Worm (Caenorhabditis elegans) whole organism, L2 larva: ENCODE data around the gene nhr-87.

ENCODE experiments used
- C34F6.9 ChIP-seq: fragments of 150-350 bp; optimal IDR thresholded peaks from 2 replicates; lab custom pipeline; 2014; ENCODE audit warnings: missing biosample characterization, missing genetic modification characterization
- F13H6.1 ChIP-seq: sonication (generic microtip); optimal IDR thresholded peaks from 2 replicates; lab custom pipeline; 2016; ENCODE audit warnings: missing genetic modification characterization, missing compliant biosample characterization
- Y55F3AM.14 ChIP-seq: fragments of 200-800 bp; sonication (Bioruptor generic); optimal IDR thresholded peaks from 2 replicates; lab custom pipeline; 2018; ENCODE audit warnings: mild to moderate bottlenecking, missing genetic modification characterization, missing compliant biosample characterization
- ZK546.5 ChIP-seq: sonication (generic microtip); optimal IDR thresholded peaks from 2 replicates; lab custom pipeline; 2017; ENCODE audit warnings: missing biosample characterization, missing genetic modification characterization
- aly-2 ChIP-seq: fragments of 150-350 bp; optimal IDR thresholded peaks from 2 replicates; lab custom pipeline; 2014; ENCODE audit warnings: missing biosample characterization, missing genetic modification characterization
- blmp-1 ChIP-seq: sonication (generic microtip); optimal IDR thresholded peaks from 2 replicates; lab custom pipeline; 2017; ENCODE audit warnings: missing genetic modification characterization, mild to moderate bottlenecking, missing compliant biosample characterization, antibody characterized with exemption, moderate library complexity; ENCODE audit not compliant: insufficient read depth
- ceh-16 ChIP-seq: fragments of 150-350 bp; optimal IDR thresholded peaks from 2 replicates; lab custom pipeline; 2014; ENCODE audit warnings: missing biosample characterization, missing genetic modification characterization
- ceh-82 ChIP-seq: fragments of 150-350 bp; optimal IDR thresholded peaks from 2 replicates; lab custom pipeline; 2014; ENCODE audit warnings: missing biosample characterization, missing genetic modification characterization
- crh-2 ChIP-seq: sonication (generic microtip); optimal IDR thresholded peaks from 2 replicates; lab custom pipeline; 2017; ENCODE audit warnings: missing biosample characterization, missing genetic modification characterization
- dmd-4 ChIP-seq: sonication (generic microtip); optimal IDR thresholded peaks from 2 replicates; lab custom pipeline; 2017; ENCODE audit warnings: missing biosample characterization, missing genetic modification characterization
- egl-27 ChIP-seq: sonication (generic microtip); optimal IDR thresholded peaks from 3 replicates; lab custom pipeline; 2017; ENCODE audit warnings: missing biosample characterization, missing genetic modification reagents, missing genetic modification characterization
- elt-3 ChIP-seq: sonication (generic microtip); optimal IDR thresholded peaks from 2 replicates; lab custom pipeline; 2017; ENCODE audit warnings: missing biosample characterization, missing genetic modification characterization
- fos-1 ChIP-seq: fragments of 150-350 bp; optimal IDR thresholded peaks from 2 replicates; lab custom pipeline; 2014; ENCODE audit warnings: missing biosample characterization, missing genetic modification characterization
- gmeb-1 ChIP-seq: fragments of 150-350 bp; optimal IDR thresholded peaks from 2 replicates; lab custom pipeline; 2014; ENCODE audit warnings: missing biosample characterization, missing genetic modification characterization
- lin-11 ChIP-seq: fragments of 150-350 bp; sonication (generic microtip); optimal IDR thresholded peaks from 2 replicates; lab custom pipeline; 2014; ENCODE audit warnings: missing biosample characterization, missing genetic modification characterization, inconsistent platforms, mixed read lengths
- lin-13 ChIP-seq: fragments of 150-350 bp; optimal IDR thresholded peaks from 2 replicates; lab custom pipeline; 2014; ENCODE audit warnings: missing biosample characterization, missing genetic modification reagents, missing genetic modification characterization
- lin-39 ChIP-seq: fragments of 150-350 bp; optimal IDR thresholded peaks from 2 replicates; lab custom pipeline; 2014; ENCODE audit warnings: missing biosample characterization, missing genetic modification reagents, missing genetic modification characterization
- lsy-2 ChIP-seq, 2 experiments: fragments of 150-350 bp in 1 of 2; sonication (generic microtip) in 1 of 2; optimal IDR thresholded peaks; 2 replicates each; lab custom pipeline; 2014 to 2017; ENCODE audit warnings: missing biosample characterization in 2 of 2, missing genetic modification characterization in 2 of 2
- mab-5 ChIP-seq: fragments of 150-350 bp; optimal IDR thresholded peaks from 2 replicates; lab custom pipeline; 2014; ENCODE audit warnings: missing biosample characterization, missing genetic modification characterization
- mdl-1 ChIP-seq, 2 experiments: fragments of 150-350 bp in 1 of 2; sonication (generic microtip) in 1 of 2; optimal IDR thresholded peaks; 2 replicates each; lab custom pipeline; 2017; ENCODE audit warnings: missing biosample characterization in 2 of 2, missing genetic modification characterization in 2 of 2
- nhr-10 ChIP-seq: sonication (generic microtip); optimal IDR thresholded peaks from 2 replicates; lab custom pipeline; 2017; ENCODE audit warnings: missing biosample characterization, missing genetic modification characterization
- nhr-12 ChIP-seq: fragments of 150-350 bp; optimal IDR thresholded peaks from 2 replicates; lab custom pipeline; 2014; ENCODE audit warnings: missing biosample characterization, missing genetic modification characterization
- nhr-129 ChIP-seq: fragments of 150-350 bp; optimal IDR thresholded peaks from 2 replicates; lab custom pipeline; 2014; ENCODE audit warnings: missing biosample characterization, missing genetic modification characterization
- nhr-21 ChIP-seq: fragments of 150-350 bp; optimal IDR thresholded peaks from 2 replicates; lab custom pipeline; 2014; ENCODE audit warnings: missing biosample characterization, missing genetic modification characterization
- nhr-23 ChIP-seq: fragments of 150-350 bp; optimal IDR thresholded peaks from 2 replicates; lab custom pipeline; 2014; ENCODE audit warnings: missing biosample characterization, missing genetic modification reagents, missing genetic modification characterization
- nhr-237 ChIP-seq: fragments of 150-350 bp; optimal IDR thresholded peaks from 2 replicates; lab custom pipeline; 2014; ENCODE audit warnings: missing biosample characterization, missing genetic modification characterization
- nhr-25 ChIP-seq: fragments of 150-350 bp; sonication (generic microtip); optimal IDR thresholded peaks from 3 replicates; lab custom pipeline; 2014; ENCODE audit warnings: missing biosample characterization, missing genetic modification characterization
- nhr-6 ChIP-seq: fragments of 150-350 bp; optimal IDR thresholded peaks from 2 replicates; lab custom pipeline; 2014; ENCODE audit warnings: missing biosample characterization, missing genetic modification characterization
- nhr-77 ChIP-seq: fragments of 150-350 bp; optimal IDR thresholded peaks from 2 replicates; lab custom pipeline; 2014; ENCODE audit warnings: missing biosample characterization, missing genetic modification characterization
- peb-1 ChIP-seq: fragments of 150-350 bp; optimal IDR thresholded peaks from 2 replicates; lab custom pipeline; 2014; ENCODE audit warnings: missing biosample characterization, missing genetic modification characterization
- sem-4 ChIP-seq: fragments of 150-350 bp; optimal IDR thresholded peaks from 2 replicates; lab custom pipeline; 2014; ENCODE audit warnings: missing biosample characterization, missing genetic modification reagents, missing genetic modification characterization
- skn-1 ChIP-seq: sonication (generic microtip); optimal IDR thresholded peaks from 2 replicates; lab custom pipeline; 2017; ENCODE audit warnings: missing biosample characterization, missing genetic modification characterization
- sma-3 ChIP-seq: sonication (generic microtip); optimal IDR thresholded peaks from 2 replicates; lab custom pipeline; 2016; ENCODE audit warnings: missing genetic modification reagents, missing genetic modification characterization, missing compliant biosample characterization
- sma-9 ChIP-seq, 2 experiments: fragments of 150-350 bp in 1 of 2; sonication (generic microtip) in 1 of 2; optimal IDR thresholded peaks; 2 replicates each; lab custom pipeline; 2014 to 2016; ENCODE audit warnings: missing genetic modification characterization in 2 of 2, mild to moderate bottlenecking in 1 of 2, missing biosample characterization in 1 of 2, missing compliant biosample characterization in 1 of 2, missing genetic modification reagents in 1 of 2, moderate library complexity in 1 of 2
- snpc-4 ChIP-seq: fragments of 150-350 bp; optimal IDR thresholded peaks from 2 replicates; lab custom pipeline; 2014; ENCODE audit warnings: missing biosample characterization, missing genetic modification characterization
- unc-39 ChIP-seq: fragments of 150-350 bp; optimal IDR thresholded peaks from 2 replicates; lab custom pipeline; 2014; ENCODE audit warnings: missing biosample characterization, missing genetic modification characterization
- unc-55 ChIP-seq: fragments of 150-350 bp; sonication (generic microtip); optimal IDR thresholded peaks from 3 replicates; lab custom pipeline; 2014; ENCODE audit warnings: missing biosample characterization, missing genetic modification reagents, missing genetic modification characterization
- unc-62 ChIP-seq: fragments of 150-350 bp; optimal IDR thresholded peaks from 2 replicates; lab custom pipeline; 2014; ENCODE audit warnings: missing biosample characterization, missing genetic modification reagents, missing genetic modification characterization
- zag-1 ChIP-seq: fragments of 150-350 bp; optimal IDR thresholded peaks from 2 replicates; lab custom pipeline; 2014; ENCODE audit warnings: missing biosample characterization, missing genetic modification characterization
- ztf-1 ChIP-seq: fragments of 200-800 bp; sonication (Bioruptor generic); conservative IDR thresholded peaks from 2 replicates; pipeline ENCODE4 v1.3.6; 2022; ENCODE audit warnings: missing genetic modification characterization, missing compliant biosample characterization
- ztf-11 ChIP-seq: sonication (generic microtip); optimal IDR thresholded peaks from 2 replicates; lab custom pipeline; 2017; ENCODE audit warnings: missing biosample characterization, missing genetic modification characterization
- ztf-4 ChIP-seq: fragments of 150-350 bp; optimal IDR thresholded peaks from 2 replicates; lab custom pipeline; 2014; ENCODE audit warnings: missing biosample characterization, missing genetic modification characterization

Gene nhr-87

DNA sequence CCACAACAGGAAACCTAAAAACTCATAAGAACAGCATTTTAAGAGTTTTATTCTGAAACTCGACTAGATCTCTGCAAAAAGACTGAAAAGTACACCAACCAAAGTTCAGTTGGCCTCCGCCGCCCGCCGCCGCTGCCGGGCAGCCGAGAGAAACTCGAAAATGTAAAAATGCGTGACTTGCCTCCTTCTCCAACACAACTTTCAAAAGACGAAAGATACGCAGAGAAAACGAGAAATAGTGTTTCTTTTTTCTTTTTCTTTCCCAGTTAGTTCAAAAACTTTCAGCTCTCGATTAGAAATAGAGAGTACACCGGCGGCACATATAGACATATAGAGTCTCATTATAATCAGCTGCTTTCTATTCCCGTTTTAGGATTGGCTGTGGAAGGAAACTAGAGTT, 26.0 kb downstream of the nhr-87 start (continued):
- TF ChIP-seq sem-4 (tag; lab: Kevin White, UChicago) (no peak), skn-1 (no peak), ztf-1 (no peak), dmd-4 (tag; lab: Kevin White, UChicago) (no peak), unc-55 (GFP tag; lab: Kevin White, UChicago) (peak; percentile 78)

DNA sequence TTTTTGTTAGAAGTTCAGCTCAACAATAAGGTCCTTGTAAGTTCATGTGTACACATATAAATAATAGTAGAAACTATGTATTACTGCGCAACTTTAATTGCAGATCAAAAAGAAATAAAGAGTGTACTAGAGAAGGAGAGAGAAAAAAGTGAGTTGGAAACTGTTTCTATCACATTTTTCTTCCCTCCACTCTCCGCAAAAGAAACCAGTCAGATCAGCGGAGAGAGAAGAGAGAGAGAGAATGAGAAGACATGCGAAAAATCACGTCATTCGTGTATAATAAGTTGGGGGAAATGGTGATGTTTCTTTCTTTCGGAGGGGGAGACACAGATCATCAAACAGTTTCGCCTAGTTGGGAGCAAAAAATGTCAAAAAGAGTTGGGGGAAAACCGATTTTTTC, 31.5 kb downstream of the nhr-87 start:
- peak; percentile 76 for TF ChIP-seq crh-2 (tag; lab: Kevin White, UChicago)
- TF ChIP-seq blmp-1: peak; percentile 76
- TF ChIP-seq nhr-6 (tag; lab: Kevin White, UChicago): peak; percentile 35
- peak; percentile 59 for TF ChIP-seq F13H6.1 (tag; lab: Kevin White, UChicago)
- TF ChIP-seq ztf-4: peak; percentile 45
- TF ChIP-seq unc-62 (GFP tag; lab: Kevin White, UChicago): no peak
- no peak for TF ChIP-seq nhr-10 (tag; lab: Kevin White, UChicago)
- no peak for TF ChIP-seq Y55F3AM.14 (GFP tag; lab: Kevin White, UChicago)
- TF ChIP-seq sma-9 (GFP tag; optimal IDR thresholded peaks at IDR 0.05; lab: Kevin White, UChicago): peak; percentile 51
- no peak for TF ChIP-seq sma-9 (tag; optimal IDR thresholded peaks at IDR 0.05; lab: Kevin White, UChicago)
- TF ChIP-seq gmeb-1 (tag; lab: Kevin White, UChicago): no peak
- peak; percentile 22 for TF ChIP-seq C34F6.9
- TF ChIP-seq fos-1: peak; percentile 53
- peak in 1 of 2 experiments; percentile 33 for TF ChIP-seq lsy-2 (tag; optimal IDR thresholded peaks at IDR 0.05; lab: Kevin White, UChicago)
- no peak for TF ChIP-seq lin-39
- no peak for TF ChIP-seq ZK546.5
- no peak for TF ChIP-seq zag-1 (tag; lab: Kevin White, UChicago)
- TF ChIP-seq peb-1 (tag; lab: Kevin White, UChicago): no peak
- peak; percentile 80 for TF ChIP-seq nhr-25 (tag; lab: Kevin White, UChicago)
- peak; percentile 46 for TF ChIP-seq nhr-129
- TF ChIP-seq nhr-21: peak; percentile 52
- no peak for TF ChIP-seq lin-13 (GFP tag; lab: Kevin White, UChicago)
- no peak for TF ChIP-seq lin-11

DNA sequence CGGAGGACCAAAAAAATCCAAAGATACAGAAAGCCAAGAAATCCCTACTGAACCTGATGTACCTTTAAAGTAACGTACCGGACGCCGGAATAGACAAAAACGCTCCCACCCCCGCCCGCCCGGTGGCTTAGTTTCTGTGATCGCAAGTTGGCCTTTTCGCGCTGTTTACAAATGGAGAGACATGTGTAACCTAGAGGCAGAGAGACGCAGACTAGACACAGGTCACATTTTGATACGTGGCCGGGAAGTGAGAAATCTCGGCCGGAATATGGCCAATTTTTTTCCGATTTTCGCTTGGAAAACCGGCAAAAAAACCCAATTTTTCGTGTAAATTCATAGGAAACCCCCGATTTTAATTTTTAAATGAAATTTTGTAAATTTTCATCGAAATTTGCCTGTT, 33.2 kb downstream of the nhr-87 start:
- TF ChIP-seq nhr-129 (peak; percentile 12), nhr-25 (tag; lab: Kevin White, UChicago) (no peak), sem-4 (tag; lab: Kevin White, UChicago) (no peak), nhr-21 (no peak), fos-1 (peak; percentile 19), nhr-23 (tag; lab: Kevin White, UChicago) (no peak), ztf-4 (no peak), nhr-10 (tag; lab: Kevin White, UChicago) (no peak), sma-9 (GFP tag; optimal IDR thresholded peaks at IDR 0.05; lab: Kevin White, UChicago) (no peak), sma-9 (tag; optimal IDR thresholded peaks at IDR 0.05; lab: Kevin White, UChicago) (no peak), lin-39 (no peak), crh-2 (tag; lab: Kevin White, UChicago) (peak; percentile 41), ztf-1 (no peak), skn-1 (no peak), snpc-4 (tag; lab: Kevin White, UChicago) (no peak), F13H6.1 (tag; lab: Kevin White, UChicago) (no peak), mab-5 (tag; lab: Kevin White, UChicago) (no peak), sma-3 (no peak), lsy-2 (tag; optimal IDR thresholded peaks at IDR 0.05; lab: Kevin White, UChicago) (no peak), dmd-4 (tag; lab: Kevin White, UChicago) (no peak), ceh-16 (no peak), ztf-11 (no peak), nhr-12 (no peak)

DNA sequence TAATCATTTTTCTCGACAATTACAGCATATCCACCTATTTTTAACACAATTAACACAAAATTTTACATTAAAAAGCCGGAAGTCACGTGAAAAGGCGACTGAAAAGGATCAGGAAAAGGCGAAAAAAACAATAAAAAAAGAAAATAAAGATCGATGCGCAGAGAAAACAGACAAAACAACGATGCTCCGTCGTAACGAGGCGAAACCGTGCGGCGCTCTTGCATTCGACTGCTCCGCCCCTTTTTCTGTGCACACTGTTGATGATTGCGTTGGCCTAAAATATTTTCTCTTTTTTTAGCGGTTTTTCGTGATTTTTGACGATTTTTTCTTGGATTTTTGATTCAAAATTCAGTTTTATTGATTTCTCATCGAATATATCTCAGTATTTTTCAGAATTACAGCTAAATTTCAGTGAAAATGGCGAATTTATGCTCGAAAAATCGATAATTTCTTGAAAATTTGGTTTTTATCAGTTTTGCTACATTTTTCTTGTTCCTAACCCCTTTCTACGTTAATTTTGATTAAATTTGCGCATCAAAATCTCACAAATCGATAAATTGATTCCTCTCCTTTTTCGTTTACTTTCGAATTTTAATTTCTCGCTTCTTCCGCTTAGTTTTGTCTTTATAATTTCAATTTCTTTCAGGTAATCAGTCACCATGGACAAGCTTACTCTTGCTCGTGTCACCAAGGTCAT, 35.4 kb downstream of the nhr-87 start, which contains the start of gene rps-28:
Gene rps-28 (plus strand): TSS at position 647 of the 697 bp plus-strand sequence.
- TF ChIP-seq aly-2: no peak
- peak; percentile 95 for TF ChIP-seq ztf-4
- TF ChIP-seq sma-9 (GFP tag; optimal IDR thresholded peaks at IDR 0.05; lab: Kevin White, UChicago): peak; percentile 97
- no peak for TF ChIP-seq sma-9 (tag; optimal IDR thresholded peaks at IDR 0.05; lab: Kevin White, UChicago)
- TF ChIP-seq mdl-1 (tag; optimal IDR thresholded peaks at IDR 0.05; lab: Kevin White, UChicago): peak in 1 of 2 experiments; percentile 83
- peak; percentile 52 for TF ChIP-seq nhr-10 (tag; lab: Kevin White, UChicago)
- peak; percentile 88 for TF ChIP-seq blmp-1
- peak; percentile 96 for TF ChIP-seq F13H6.1 (tag; lab: Kevin White, UChicago)
- peak; percentile 45 for TF ChIP-seq lin-39
- TF ChIP-seq nhr-6 (tag; lab: Kevin White, UChicago): peak; percentile 90
- peak; percentile 58 for TF ChIP-seq unc-39 (tag; lab: Kevin White, UChicago)
- peak; percentile 90 for TF ChIP-seq ceh-82 (tag; lab: Kevin White, UChicago)
- peak; percentile 89 for TF ChIP-seq snpc-4 (tag; lab: Kevin White, UChicago)
- no peak for TF ChIP-seq elt-3 (tag; lab: Kevin White, UChicago)
- peak; percentile 58 for TF ChIP-seq skn-1
- peak; percentile 77 for TF ChIP-seq ceh-16
- peak; percentile 96 for TF ChIP-seq mab-5 (tag; lab: Kevin White, UChicago)
- TF ChIP-seq zag-1 (tag; lab: Kevin White, UChicago): peak; percentile 96
- peak; percentile 64 for TF ChIP-seq Y55F3AM.14 (GFP tag; lab: Kevin White, UChicago)
- TF ChIP-seq nhr-12: no peak
- peak; percentile 57 for TF ChIP-seq ztf-11
- peak; percentile 73 for TF ChIP-seq nhr-77 (tag; lab: Kevin White, UChicago)
- peak; percentile 94 for TF ChIP-seq egl-27 (tag; lab: Kevin White, UChicago)
- TF ChIP-seq C34F6.9: peak; percentile 99
- no peak for TF ChIP-seq ztf-1
- peak; percentile 81 for TF ChIP-seq nhr-237
- TF ChIP-seq lsy-2 (tag; optimal IDR thresholded peaks at IDR 0.05; lab: Kevin White, UChicago): peak; percentile 89 to 96
- TF ChIP-seq nhr-23 (tag; lab: Kevin White, UChicago): no peak
- peak; percentile 99 for TF ChIP-seq sma-3
- peak; percentile 97 for TF ChIP-seq fos-1
